Fruit fly (Drosophila melanogaster): ENCODE measurements around the gene Myo28B1.

DNA sequence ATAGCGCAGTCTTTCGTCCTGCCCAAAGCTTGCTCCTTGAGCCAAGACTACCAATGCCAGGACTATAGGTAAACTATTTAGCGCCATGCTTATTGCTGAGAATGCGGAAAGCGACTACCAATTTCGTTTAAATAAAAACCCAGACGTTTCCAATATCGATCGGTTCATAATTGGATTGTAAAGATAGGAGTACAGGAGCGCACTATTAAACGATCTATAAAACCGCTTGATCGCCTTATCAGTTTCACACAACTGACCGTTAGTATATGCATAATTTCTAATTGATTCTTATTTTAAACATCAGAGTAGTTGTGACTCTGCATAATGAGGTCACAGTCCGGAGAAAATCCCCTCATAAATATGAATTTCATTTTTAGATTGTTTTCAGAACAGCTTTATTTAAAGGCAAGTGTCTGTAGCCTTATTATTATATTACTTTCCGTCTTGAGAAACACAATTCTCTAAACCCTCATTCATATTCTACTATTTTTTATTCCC lies 26.8 kb downstream of the Myo28B1 start, which contains the start of the genes CG7025 and CG43235:
- TF ChIP-seq insv (optimal IDR thresholded peaks at IDR 0.05) (no peak), h (optimal IDR thresholded peaks at IDR 0.05) (no peak), psq (optimal IDR thresholded peaks at IDR 0.05) (no peak), ttk (optimal IDR thresholded peaks at IDR 0.05) (no peak)

Data from Kc167 (cell line).